Worm (Caenorhabditis elegans) whole organism, young adult: ENCODE measurements around the gene ints-13.
A peak's percentile ranks its signal among the peaks of the same experiment; 100 is the strongest.

Experiments
- B0019.2 ChIP-seq: fragments of 200-800 bp; sonication (Bioruptor generic); conservative IDR thresholded peaks from 2 replicates; pipeline ENCODE4 v1.3.6; 2022; ENCODE audit warnings: missing genetic modification reagents, missing genetic modification characterization, missing compliant biosample characterization
- B0261.1 ChIP-seq: sonication (generic microtip); optimal IDR thresholded peaks from 2 replicates; lab custom pipeline; 2016; ENCODE audit warnings: mild to moderate bottlenecking, missing genetic modification characterization, moderate library complexity, missing compliant biosample characterization
- B0336.3 ChIP-seq: fragments of 200-800 bp; sonication (Bioruptor generic); IDR thresholded peaks from 2 replicates; pipeline ENCODE4 v1.3.6; 2022; ENCODE audit warnings: missing genetic modification characterization, missing compliant biosample characterization
- D2030.7 ChIP-seq: fragments of 200-800 bp; sonication (Bioruptor generic); IDR thresholded peaks from 2 replicates; pipeline ENCODE4 v1.3.6; 2022; ENCODE audit warnings: missing genetic modification reagents, missing genetic modification characterization, missing compliant biosample characterization
- F49E8.2 ChIP-seq: sonication (generic microtip); optimal IDR thresholded peaks from 3 replicates; lab custom pipeline; 2017; ENCODE audit warnings: missing genetic modification characterization, mild to moderate bottlenecking, missing compliant biosample characterization, antibody characterized with exemption, moderate library complexity; ENCODE audit not compliant: insufficient read depth
- K12H6.12 ChIP-seq: fragments of 200-800 bp; sonication (Bioruptor generic); optimal IDR thresholded peaks from 2 replicates; lab custom pipeline; 2018; ENCODE audit warnings: mild to moderate bottlenecking, missing genetic modification characterization, missing compliant biosample characterization
- Y53G8AR.9 ChIP-seq: fragments of 200-800 bp; sonication (Bioruptor generic); conservative IDR thresholded peaks from 2 replicates; pipeline ENCODE4 v1.3.6; 2022; ENCODE audit warnings: missing genetic modification reagents, missing genetic modification characterization, missing compliant biosample characterization
- Y79H2A.3 ChIP-seq: fragments of 200-800 bp; sonication (Bioruptor generic); conservative IDR thresholded peaks from 2 replicates; pipeline ENCODE4 v1.3.6; 2022; ENCODE audit warnings: missing genetic modification reagents, missing genetic modification characterization, missing compliant biosample characterization
- aptf-2 ChIP-seq: fragments of 200-800 bp; sonication (Bioruptor generic); conservative IDR thresholded peaks from 2 replicates; pipeline ENCODE4 v1.3.6; 2022; ENCODE audit warnings: missing genetic modification reagents, missing genetic modification characterization, missing compliant biosample characterization
- atf-7 ChIP-seq: sonication (generic microtip); optimal IDR thresholded peaks from 2 replicates; lab custom pipeline; 2017; ENCODE audit warnings: mild to moderate bottlenecking, missing genetic modification characterization, missing compliant biosample characterization
- attf-5 ChIP-seq: fragments of 200-800 bp; sonication (Bioruptor generic); optimal IDR thresholded peaks from 2 replicates; lab custom pipeline; 2018; ENCODE audit warnings: mild to moderate bottlenecking, missing genetic modification characterization, missing compliant biosample characterization
- ccch-3 ChIP-seq: fragments of 200-800 bp; sonication (Bioruptor generic); optimal IDR thresholded peaks from 2 replicates; lab custom pipeline; 2018; ENCODE audit warnings: mild to moderate bottlenecking, missing genetic modification characterization, missing compliant biosample characterization
- cebp-1 ChIP-seq, 2 experiments: fragments of 200-800 bp in 1 of 2; sonication (Bioruptor generic) in 1 of 2; sonication (generic microtip) in 1 of 2; IDR thresholded peaks in 1 of 2; optimal IDR thresholded peaks in 1 of 2; 2 replicates each; pipeline versions ENCODE4 v1.3.6 to Lab custom; 2017 to 2022; ENCODE audit warnings: missing compliant biosample characterization in 2 of 2, missing genetic modification characterization in 2 of 2, mild to moderate bottlenecking in 1 of 2, missing genetic modification reagents in 1 of 2, moderate library complexity in 1 of 2
- ceh-40 ChIP-seq: fragments of 200-800 bp; sonication (Bioruptor generic); IDR thresholded peaks from 2 replicates; pipeline ENCODE4 v1.3.6; 2022; ENCODE audit warnings: missing genetic modification characterization, missing compliant biosample characterization
- chd-7 ChIP-seq: sonication (generic microtip); optimal IDR thresholded peaks from 2 replicates; lab custom pipeline; 2016; ENCODE audit warnings: mild to moderate bottlenecking, missing genetic modification characterization, moderate library complexity, missing compliant biosample characterization
- dox-1 ChIP-seq: fragments of 200-800 bp; sonication (Bioruptor generic); IDR thresholded peaks from 2 replicates; pipeline ENCODE4 v1.3.6; 2022; ENCODE audit warnings: missing genetic modification reagents, missing genetic modification characterization, missing compliant biosample characterization
- ekl-4 ChIP-seq: fragments of 200-800 bp; sonication (Bioruptor generic); IDR thresholded peaks from 2 replicates; pipeline ENCODE4 v1.3.6; 2022; ENCODE audit warnings: missing genetic modification reagents, missing genetic modification characterization, missing compliant biosample characterization
- hlh-26 ChIP-seq: fragments of 200-800 bp; sonication (Bioruptor generic); conservative IDR thresholded peaks from 2 replicates; pipeline ENCODE4 v1.3.6; 2022; ENCODE audit warnings: missing genetic modification reagents, missing genetic modification characterization, missing compliant biosample characterization
- hmg-1.2 ChIP-seq: fragments of 200-800 bp; sonication (Bioruptor generic); IDR thresholded peaks from 2 replicates; pipeline ENCODE4 v1.3.6; 2022; ENCODE audit warnings: missing genetic modification reagents, missing genetic modification characterization, missing compliant biosample characterization
- lin-26 ChIP-seq: fragments of 200-800 bp; sonication (Bioruptor generic); IDR thresholded peaks from 2 replicates; pipeline ENCODE4 v1.3.6; 2022; ENCODE audit warnings: missing genetic modification reagents, missing genetic modification characterization, missing compliant biosample characterization
- lin-40 ChIP-seq: sonication (generic microtip); optimal IDR thresholded peaks from 2 replicates; lab custom pipeline; 2016; ENCODE audit warnings: missing genetic modification characterization, mild to moderate bottlenecking, missing compliant biosample characterization, missing genotype, missing genetic modification reagents
- lin-54 ChIP-seq: fragments of 200-800 bp; sonication (Bioruptor generic); optimal IDR thresholded peaks from 2 replicates; lab custom pipeline; 2018; ENCODE audit warnings: mild to moderate bottlenecking, missing genetic modification characterization, missing compliant biosample characterization
- lsy-27 ChIP-seq: sonication (generic microtip); optimal IDR thresholded peaks from 2 replicates; lab custom pipeline; 2017; ENCODE audit warnings: missing genetic modification characterization, mild to moderate bottlenecking, missing compliant biosample characterization, antibody characterized with exemption, missing genotype, borderline replicate concordance; ENCODE audit not compliant: insufficient read depth
- mcd-1 ChIP-seq: fragments of 200-800 bp; sonication (Bioruptor generic); IDR thresholded peaks from 2 replicates; pipeline ENCODE4 v1.3.6; 2022; ENCODE audit warnings: missing genetic modification reagents, missing genetic modification characterization, missing compliant biosample characterization
- mes-4 ChIP-seq: sonication (generic microtip); optimal IDR thresholded peaks from 2 replicates; lab custom pipeline; 2016; ENCODE audit warnings: missing genotype, missing genetic modification characterization, missing compliant biosample characterization
- nhr-120 ChIP-seq: fragments of 200-800 bp; sonication (Bioruptor generic); IDR thresholded peaks from 2 replicates; pipeline ENCODE4 v1.3.6; 2022; ENCODE audit warnings: missing genetic modification characterization, missing compliant biosample characterization
- nhr-80 ChIP-seq: sonication (generic microtip); optimal IDR thresholded peaks from 2 replicates; lab custom pipeline; 2016; ENCODE audit warnings: missing genetic modification characterization, missing compliant biosample characterization
- sdz-38 ChIP-seq: sonication (generic microtip); optimal IDR thresholded peaks from 2 replicates; lab custom pipeline; 2016; ENCODE audit warnings: missing genotype, missing genetic modification characterization, missing compliant biosample characterization
- snpc-3.4 ChIP-seq: sonication (generic microtip); optimal IDR thresholded peaks from 2 replicates; lab custom pipeline; 2017; ENCODE audit warnings: missing genetic modification characterization, mild to moderate bottlenecking, missing compliant biosample characterization, antibody characterized with exemption, moderate library complexity, missing genotype, missing genetic modification reagents
- snpc-4 ChIP-seq, 5 experiments: fragments of 150-350 bp in 1 of 5; sonication (generic microtip) in 4 of 5; optimal IDR thresholded peaks; 2 replicates each; lab custom pipeline; 2014 to 2018; ENCODE audit warnings: missing genetic modification characterization in 5 of 5, missing biosample characterization in 3 of 5, antibody characterized with exemption in 2 of 5, mild to moderate bottlenecking in 2 of 5, missing compliant biosample characterization in 2 of 5, missing genotype in 2 of 5, moderate library complexity in 2 of 5, missing genetic modification reagents in 1 of 5
- zfh-2 ChIP-seq: fragments of 200-800 bp; sonication (Bioruptor generic); conservative IDR thresholded peaks from 2 replicates; pipeline ENCODE4 v1.3.6; 2022; ENCODE audit warnings: missing genetic modification reagents, missing genetic modification characterization, missing compliant biosample characterization
- zim-3 ChIP-seq: sonication (generic microtip); optimal IDR thresholded peaks from 2 replicates; lab custom pipeline; 2017; ENCODE audit warnings: mild to moderate bottlenecking, missing genetic modification characterization, moderate library complexity, missing compliant biosample characterization

ints-13 gene

DNA sequence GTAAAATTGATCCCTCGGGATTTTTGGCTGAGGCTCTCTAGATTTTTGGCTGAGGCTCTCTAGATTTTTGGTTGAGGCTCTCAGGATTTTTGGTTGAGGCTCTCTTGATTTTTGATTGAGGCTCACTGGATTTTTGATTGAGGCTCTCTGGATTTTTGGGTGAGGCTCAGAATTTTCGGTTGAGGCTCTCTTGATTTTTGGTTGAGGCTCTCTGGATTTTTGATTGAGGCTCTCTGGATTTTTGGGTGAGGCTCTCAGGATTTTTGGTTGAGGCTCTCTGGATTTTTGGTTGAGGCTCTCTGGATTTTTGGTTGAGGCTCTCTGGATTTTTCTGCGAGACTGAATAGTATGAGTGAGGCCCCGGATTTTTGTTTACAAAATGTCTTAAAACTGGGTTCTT, 1.1 kb downstream of the ints-13 start:
- TF ChIP-seq Y53G8AR.9 (no peak), B0019.2 (GFP tag; lab: Robert Waterston, UW) (no peak), K12H6.12 (tag; lab: Kevin White, UChicago) (no peak), lin-26 (no peak), zim-3 (tag; lab: Kevin White, UChicago) (peak; percentile 98), dox-1 (peak; percentile 39; the same call in 1 of the 2 replicates)
- TF ChIP-seq, all 124 proteins: peak for 2

DNA sequence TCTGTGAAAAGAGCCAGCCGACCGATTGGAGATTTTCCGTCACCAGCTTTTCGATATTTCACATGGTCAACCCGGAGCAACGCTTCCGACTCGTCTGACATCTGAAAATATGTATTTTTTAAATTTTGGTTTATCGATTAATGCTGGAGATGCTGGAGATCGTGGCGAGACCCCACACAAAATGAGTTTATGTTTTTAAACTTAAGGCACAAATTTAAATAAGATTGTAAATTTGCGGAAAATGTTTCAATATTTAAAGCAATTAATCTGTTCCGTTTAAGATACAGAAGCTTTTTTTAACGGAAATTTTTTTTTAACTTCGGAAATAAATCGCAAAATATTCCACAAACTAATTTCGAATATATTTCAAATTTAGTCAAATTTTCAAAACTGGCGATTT, 5.6 kb downstream of the ints-13 start, which contains the start of gene gtf-2H1:
gtf-2H1 (minus strand) TSS at position 101 of the 400 bp plus-strand sequence.
- TF ChIP-seq Y79H2A.3 (no peak), F49E8.2 (tag; lab: Kevin White, UChicago) (no peak), hlh-26 (GFP tag; lab: Robert Waterston, UW) (no peak), sdz-38 (tag; lab: Kevin White, UChicago) (no peak), nhr-120 (GFP tag; lab: Robert Waterston, UW) (no peak)

DNA sequence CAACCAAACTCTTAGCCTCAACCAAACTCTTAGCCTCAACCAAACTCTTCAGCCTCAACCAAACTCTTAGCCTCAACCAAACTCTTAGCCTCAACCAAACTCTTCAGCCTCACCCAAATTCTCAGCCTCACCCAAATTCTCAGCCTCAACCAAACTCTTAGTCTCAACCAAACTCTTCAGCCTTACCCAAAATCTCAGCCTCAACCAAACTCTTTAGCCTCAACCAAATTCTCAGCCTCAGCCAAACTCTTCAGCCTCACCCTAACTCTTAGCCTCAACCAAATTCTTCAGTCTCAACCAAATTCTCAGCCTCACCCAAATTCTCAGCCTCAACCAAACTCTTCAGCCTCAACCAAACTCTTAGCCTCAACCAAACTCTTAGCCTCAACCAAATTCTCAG, 6.5 kb downstream of the ints-13 start:
- TF ChIP-seq zim-3 (tag; lab: Kevin White, UChicago) (peak; percentile 95), dox-1 (peak; percentile 29; the same call in 1 of the 2 replicates)

DNA sequence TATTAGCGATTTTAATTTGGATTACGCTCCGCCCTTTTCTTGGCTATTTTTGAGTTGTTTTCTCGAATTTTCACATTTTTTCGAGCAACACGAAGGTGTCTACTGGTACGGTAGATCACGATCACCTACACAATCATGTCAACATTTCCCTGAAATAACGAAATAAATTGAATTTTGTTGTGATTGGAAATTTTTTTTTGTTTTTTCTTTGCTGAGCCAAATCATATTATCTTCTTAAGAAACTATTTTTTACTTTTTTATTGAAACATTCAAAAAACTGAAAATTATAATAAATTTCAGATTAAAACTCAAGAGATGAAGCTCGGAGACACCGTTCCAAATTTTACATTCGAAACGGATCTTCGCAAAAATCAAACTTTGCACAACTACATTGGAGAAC, 19.0 kb downstream of the ints-13 start, which contains the start of gene prdx-6:
prdx-6 (plus strand) TSS at position 301 of the 400 bp plus-strand sequence.
- TF ChIP-seq B0261.1 (tag; lab: Kevin White, UChicago), result no peak
- no peak for TF ChIP-seq ccch-3 (GFP tag; lab: Kevin White, UChicago)
- no peak for TF ChIP-seq snpc-3.4
- no peak for TF ChIP-seq aptf-2 (GFP tag; lab: Robert Waterston, UW)
- TF ChIP-seq snpc-4 (GFP tag; optimal IDR thresholded peaks at IDR 0.05; lab: Kevin White, UChicago), result no peak
- no peak for TF ChIP-seq snpc-4 (tag; optimal IDR thresholded peaks at IDR 0.05; lab: Kevin White, UChicago)
- TF ChIP-seq mcd-1, result no peak
- no peak for TF ChIP-seq ceh-40
- no peak for TF ChIP-seq zfh-2 (GFP tag; lab: Robert Waterston, UW)

DNA sequence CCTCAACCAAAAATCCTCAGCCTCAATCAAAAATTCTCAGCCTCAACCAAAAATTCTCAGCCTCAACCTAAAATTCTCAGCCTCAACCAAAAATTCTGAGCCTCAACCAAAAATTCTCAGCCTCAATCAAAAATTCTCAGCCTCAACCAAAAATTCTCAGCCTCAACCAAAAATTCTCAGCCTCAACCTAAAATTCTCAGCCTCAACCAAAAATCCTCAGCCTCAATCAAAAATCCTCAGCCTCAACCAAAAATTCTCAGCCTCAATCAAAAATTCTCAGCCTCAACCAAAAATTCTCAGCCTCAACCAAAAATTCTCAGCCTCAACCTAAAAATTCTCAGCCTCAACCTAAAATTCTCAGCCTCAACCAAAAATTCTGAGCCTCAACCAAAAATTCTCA, 21.5 kb downstream of the ints-13 start:
- peak; percentile 79 for TF ChIP-seq dox-1
- TF ChIP-seq mcd-1, result 0 out of 2 replicates have a peak, but pooled peaks have one; percentile 18
- peak; percentile 99 for TF ChIP-seq zim-3 (tag; lab: Kevin White, UChicago)
- peak; percentile 44 for TF ChIP-seq D2030.7 (GFP tag; lab: Robert Waterston, UW)

DNA sequence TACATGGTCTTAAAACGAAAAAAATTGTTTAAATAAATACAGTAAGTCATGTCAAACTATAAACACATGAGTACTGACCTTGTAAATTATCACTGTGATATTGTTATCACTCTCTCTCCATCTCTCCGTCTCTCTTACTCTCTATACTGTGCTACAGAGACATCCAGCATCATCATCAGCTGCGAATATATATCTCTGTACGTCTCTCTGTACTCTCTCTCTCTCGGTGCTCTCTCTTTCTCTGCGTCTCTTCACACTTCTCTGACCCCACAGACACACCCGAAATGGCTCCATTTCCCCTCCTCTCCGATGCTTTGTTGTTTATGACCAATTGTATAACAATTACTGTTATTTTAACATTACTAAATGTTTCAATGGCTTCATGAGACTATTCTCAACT, 26.7 kb downstream of the ints-13 start:
- TF ChIP-seq B0336.3 (GFP tag; lab: Robert Waterston, UW) (0 out of 2 replicates have a peak, but pooled peaks have one; percentile 33), hmg-1.2 (peak; percentile 82), atf-7 (peak; percentile 20), lin-54 (GFP tag; lab: Kevin White, UChicago) (peak; percentile 7), nhr-80 (tag; lab: Kevin White, UChicago) (peak; percentile 87), attf-5 (peak; percentile 66), mcd-1 (0 out of 2 replicates have a peak, but pooled peaks have one; percentile 37), mes-4 (tag; lab: Kevin White, UChicago) (no peak), lin-40 (peak; percentile 38), cebp-1 (GFP tag; IDR thresholded peaks at IDR 0.05; lab: Robert Waterston, UW) (no peak), cebp-1 (tag; optimal IDR thresholded peaks at IDR 0.05; lab: Kevin White, UChicago) (peak; percentile 46), lsy-27 (tag; lab: Kevin White, UChicago) (no peak), ekl-4 (GFP tag; lab: Robert Waterston, UW) (0 out of 2 replicates have a peak, but pooled peaks have one; percentile 26), dox-1 (peak; percentile 57; the same call in 1 of the 2 replicates), chd-7 (tag; lab: Kevin White, UChicago) (no peak)
